Worm (Caenorhabditis elegans) whole organism, L1 larva: ENCODE results near the gene bkip-1.

ENCODE experiments used
- efl-1 ChIP-seq, 4 experiments: fragments of 150-350 bp; optimal IDR thresholded peaks in 3 of 4; peaks in 1 of 4; 1 replicate in 1 of 4; 2 replicates in 3 of 4; lab custom pipeline; 2014; ENCODE audit warnings: missing biosample characterization in 2 of 4, missing genetic modification characterization in 2 of 4, missing genetic modification reagents in 2 of 4
- fos-1 ChIP-seq: fragments of 150-350 bp; optimal IDR thresholded peaks from 2 replicates; lab custom pipeline; 2014; ENCODE audit warnings: missing biosample characterization, missing genetic modification characterization
- hlh-4 ChIP-seq: sonication (generic microtip); optimal IDR thresholded peaks from 2 replicates; lab custom pipeline; 2016; ENCODE audit warnings: mild to moderate bottlenecking, missing genetic modification characterization, missing compliant biosample characterization
- jun-1 ChIP-seq: fragments of 150-350 bp; optimal IDR thresholded peaks from 2 replicates; lab custom pipeline; 2014; ENCODE audit warnings: missing biosample characterization, missing genetic modification reagents, missing genetic modification characterization
- nhr-77 ChIP-seq: fragments of 150-350 bp; optimal IDR thresholded peaks from 2 replicates; lab custom pipeline; 2014; ENCODE audit warnings: missing biosample characterization, missing genetic modification characterization

- TF ChIP-seq jun-1 (tag; lab: Kevin White, UChicago), result no peak
- TF ChIP-seq hlh-4, result no peak
- TF ChIP-seq fos-1 (tag; lab: Kevin White, UChicago), result no peak
- no peak for TF ChIP-seq efl-1 (optimal IDR thresholded peaks at IDR 0.05; lab: Kevin White, UChicago)
- TF ChIP-seq efl-1 (GFP tag; optimal IDR thresholded peaks at IDR 0.05 in 1 of 2; lab: Kevin White, UChicago), result no peak
- no peak for TF ChIP-seq nhr-77 (tag; lab: Kevin White, UChicago)
These were observed 28.1 kb downstream of the bkip-1 start for ce11 chrII:14129191-14129590.
